Worm (Caenorhabditis elegans) whole organism, L3 larva: ENCODE data around the gene fbxa-80.
A peak's percentile ranks its signal among the peaks of the same experiment; 100 is the strongest.

ENCODE experiments used
- R02D3.7 ChIP-seq: fragments of 150-350 bp; optimal IDR thresholded peaks from 2 replicates; lab custom pipeline; 2014; ENCODE audit warnings: missing biosample characterization, missing genetic modification characterization
- ZK546.5 ChIP-seq: sonication (generic microtip); optimal IDR thresholded peaks from 2 replicates; lab custom pipeline; 2017; ENCODE audit warnings: missing biosample characterization, missing genetic modification characterization
- aly-2 ChIP-seq: fragments of 150-350 bp; optimal IDR thresholded peaks from 2 replicates; lab custom pipeline; 2014; ENCODE audit warnings: missing biosample characterization, missing genetic modification characterization
- ceh-28 ChIP-seq: fragments of 150-350 bp; optimal IDR thresholded peaks from 2 replicates; lab custom pipeline; 2014; ENCODE audit warnings: missing biosample characterization, missing genetic modification reagents, missing genetic modification characterization
- ceh-9 ChIP-seq: sonication (generic microtip); optimal IDR thresholded peaks from 2 replicates; lab custom pipeline; 2018; ENCODE audit warnings: missing biosample characterization, missing genetic modification characterization
- daf-12 ChIP-seq: fragments of 150-350 bp; optimal IDR thresholded peaks from 2 replicates; lab custom pipeline; 2014; ENCODE audit warnings: missing biosample characterization, missing genetic modification reagents, missing genetic modification characterization
- egl-27 ChIP-seq: sonication (generic microtip); optimal IDR thresholded peaks from 4 replicates; lab custom pipeline; 2017; ENCODE audit warnings: missing biosample characterization, missing genetic modification reagents, missing genetic modification characterization
- elt-1 ChIP-seq: fragments of 150-350 bp; optimal IDR thresholded peaks from 2 replicates; lab custom pipeline; 2014; ENCODE audit warnings: missing biosample characterization, missing genetic modification characterization
- elt-2 ChIP-seq: sonication (generic microtip); optimal IDR thresholded peaks from 2 replicates; lab custom pipeline; 2016; ENCODE audit warnings: missing genetic modification reagents, mild to moderate bottlenecking, missing genetic modification characterization, missing compliant biosample characterization
- elt-3 ChIP-seq, 3 experiments: fragments of 150-350 bp in 1 of 3; sonication (generic microtip) in 2 of 3; optimal IDR thresholded peaks; 2 replicates in 2 of 3; 4 replicates in 1 of 3; lab custom pipeline; 2014 to 2017; ENCODE audit warnings: missing biosample characterization in 3 of 3, missing genetic modification characterization in 3 of 3
- eor-1 ChIP-seq, 2 experiments: fragments of 150-350 bp; optimal IDR thresholded peaks; 2 replicates each; lab custom pipeline; 2014 to 2018; ENCODE audit warnings: missing biosample characterization in 2 of 2, missing genetic modification characterization in 2 of 2
- fkh-10 ChIP-seq: sonication (generic microtip); optimal IDR thresholded peaks from 2 replicates; lab custom pipeline; 2017; ENCODE audit warnings: missing biosample characterization, missing genetic modification reagents, missing genetic modification characterization
- fkh-2 ChIP-seq: fragments of 150-350 bp; optimal IDR thresholded peaks from 2 replicates; lab custom pipeline; 2014; ENCODE audit warnings: missing biosample characterization, missing genetic modification reagents, missing genetic modification characterization
- fos-1 ChIP-seq: fragments of 150-350 bp; optimal IDR thresholded peaks from 2 replicates; lab custom pipeline; 2014; ENCODE audit warnings: missing biosample characterization, missing genetic modification characterization
- hmg-11 ChIP-seq: sonication (generic microtip); optimal IDR thresholded peaks from 2 replicates; lab custom pipeline; 2016; ENCODE audit warnings: missing genetic modification characterization, missing compliant biosample characterization
- lin-15B ChIP-seq: fragments of 150-350 bp; optimal IDR thresholded peaks from 2 replicates; lab custom pipeline; 2014; ENCODE audit warnings: missing biosample characterization, missing genetic modification characterization
- lin-39 ChIP-seq: fragments of 150-350 bp; optimal IDR thresholded peaks from 2 replicates; lab custom pipeline; 2018; ENCODE audit warnings: missing biosample characterization, missing genetic modification reagents, missing genetic modification characterization
- lsy-12 ChIP-seq: sonication (generic microtip); optimal IDR thresholded peaks from 2 replicates; lab custom pipeline; 2016; ENCODE audit warnings: mild to moderate bottlenecking, missing genetic modification characterization, missing compliant biosample characterization
- mdl-1 ChIP-seq: fragments of 150-350 bp; optimal IDR thresholded peaks from 2 replicates; lab custom pipeline; 2014; ENCODE audit warnings: missing biosample characterization, missing genetic modification characterization
- nfya-1 ChIP-seq: sonication (generic microtip); optimal IDR thresholded peaks from 2 replicates; lab custom pipeline; 2017; ENCODE audit warnings: missing genetic modification characterization, mild to moderate bottlenecking, missing compliant biosample characterization, antibody characterized with exemption, moderate library complexity; ENCODE audit not compliant: insufficient read depth
- nhr-11 ChIP-seq: fragments of 150-350 bp; optimal IDR thresholded peaks from 2 replicates; lab custom pipeline; 2014; ENCODE audit warnings: missing biosample characterization, missing genetic modification characterization
- nhr-23 ChIP-seq: fragments of 150-350 bp; optimal IDR thresholded peaks from 2 replicates; lab custom pipeline; 2014; ENCODE audit warnings: missing biosample characterization, missing genetic modification reagents, missing genetic modification characterization
- nhr-43 ChIP-seq: sonication (generic microtip); optimal IDR thresholded peaks from 2 replicates; lab custom pipeline; 2016; ENCODE audit warnings: mild to moderate bottlenecking, missing genetic modification characterization, missing compliant biosample characterization; ENCODE audit not compliant: poor library complexity, severe bottlenecking
- nhr-67 ChIP-seq: fragments of 150-350 bp; optimal IDR thresholded peaks from 2 replicates; lab custom pipeline; 2014; ENCODE audit warnings: missing biosample characterization, missing genetic modification characterization
- nhr-76 ChIP-seq: fragments of 150-350 bp; sonication (generic microtip); optimal IDR thresholded peaks from 5 replicates; lab custom pipeline; 2014; ENCODE audit warnings: missing biosample characterization, missing genetic modification characterization
- pha-4 ChIP-seq: fragments of 150-350 bp; optimal IDR thresholded peaks from 2 replicates; lab custom pipeline; 2014; ENCODE audit warnings: missing biosample characterization, missing genetic modification reagents, missing genetic modification characterization
- pqm-1 ChIP-seq: fragments of 150-350 bp; optimal IDR thresholded peaks from 2 replicates; lab custom pipeline; 2017; ENCODE audit warnings: missing biosample characterization, missing genetic modification characterization, inconsistent platforms
- tbx-2 ChIP-seq: sonication (generic microtip); optimal IDR thresholded peaks from 2 replicates; lab custom pipeline; 2016; ENCODE audit warnings: mild to moderate bottlenecking, missing genetic modification characterization, missing compliant biosample characterization
- unc-39 ChIP-seq: sonication (generic microtip); optimal IDR thresholded peaks from 4 replicates; lab custom pipeline; 2017; ENCODE audit warnings: missing biosample characterization, missing genetic modification characterization
- unc-62 ChIP-seq: fragments of 150-350 bp; sonication (generic microtip); optimal IDR thresholded peaks from 4 replicates; lab custom pipeline; 2014; ENCODE audit warnings: missing biosample characterization, missing genetic modification reagents, missing genetic modification characterization
- ztf-11 ChIP-seq: fragments of 150-350 bp; optimal IDR thresholded peaks from 2 replicates; lab custom pipeline; 2014; ENCODE audit warnings: missing biosample characterization, missing genetic modification characterization
- ztf-4 ChIP-seq: fragments of 150-350 bp; optimal IDR thresholded peaks from 2 replicates; lab custom pipeline; 2014; ENCODE audit warnings: missing biosample characterization, missing genetic modification characterization

Gene fbxa-80

DNA sequence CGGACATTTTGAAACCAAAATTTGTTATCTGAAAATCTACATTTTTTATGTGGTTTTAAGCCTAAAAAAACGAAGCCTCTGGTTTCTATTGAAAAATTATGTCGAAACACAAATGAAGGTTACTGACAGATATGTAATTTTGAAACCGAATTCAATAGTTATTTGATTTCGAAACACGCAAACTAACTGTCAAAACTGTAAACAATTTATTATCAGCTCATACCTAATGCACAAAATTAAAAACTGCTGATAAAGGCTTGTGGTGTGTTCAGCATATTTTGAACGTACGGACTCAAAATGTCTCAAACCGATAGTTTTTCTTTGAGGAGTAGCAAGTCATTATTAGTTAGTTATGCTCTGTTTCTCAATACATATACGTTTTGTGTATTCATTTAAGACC, 27.5 kb upstream of the fbxa-80 start, which contains the start of gene fbxa-26:
fbxa-26 (minus strand) TSS at position 35 of the 400 bp plus-strand sequence.
- peak; percentile 67 for TF ChIP-seq elt-2 (tag; lab: Kevin White, UChicago)
- TF ChIP-seq nfya-1 (tag; lab: Kevin White, UChicago), result no peak
- no peak for TF ChIP-seq nhr-76 (tag; lab: Kevin White, UChicago)
- no peak for TF ChIP-seq unc-39
- TF ChIP-seq pha-4, result peak; percentile 20
- no peak for TF ChIP-seq mdl-1

DNA sequence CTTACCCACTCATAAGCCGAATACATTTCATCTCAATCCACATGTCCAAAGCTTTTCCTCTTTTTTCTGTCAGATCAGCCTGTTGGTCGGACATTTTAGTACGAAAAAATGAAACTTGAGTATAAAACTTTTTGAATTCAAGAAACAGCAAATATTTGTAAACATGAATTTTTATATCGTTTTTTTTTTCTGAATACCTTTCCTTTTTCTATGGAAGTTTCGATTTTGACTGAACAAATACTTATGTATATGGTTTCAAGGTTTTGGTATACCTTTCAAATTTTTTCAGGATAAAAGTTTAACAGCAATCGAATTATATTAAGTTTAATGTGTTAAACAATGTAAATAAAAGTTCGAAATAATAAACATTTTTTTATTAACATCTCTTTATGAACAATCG, 25.2 kb upstream of the fbxa-80 start, which contains the start of gene fbxa-5:
fbxa-5 (minus strand) TSS at position 101 of the 400 bp plus-strand sequence.
- no peak for TF ChIP-seq mdl-1

DNA sequence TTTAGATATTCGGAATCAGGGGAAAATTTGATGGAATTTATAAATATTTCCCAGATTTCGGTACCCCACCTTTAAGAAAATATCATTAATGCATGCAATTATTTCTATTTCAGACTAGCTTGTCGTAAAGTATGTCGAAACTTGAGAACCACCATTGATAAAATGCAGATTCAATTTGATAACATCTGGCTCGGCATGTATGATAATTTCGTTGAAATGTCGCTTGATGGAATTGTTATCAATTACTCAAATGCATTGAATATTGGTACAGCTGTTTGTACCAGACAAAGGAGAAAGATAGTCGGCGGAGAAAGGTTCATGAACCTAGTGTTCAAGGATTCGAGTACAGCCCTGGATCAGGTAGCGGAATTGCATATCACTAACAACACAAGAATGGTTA, 16.9 kb upstream of the fbxa-80 start, which contains the start of gene Y82E9BL.19:
Y82E9BL.19 (plus strand) TSS at position 123 of the 400 bp plus-strand sequence.
- no peak for TF ChIP-seq lin-15B (tag; lab: Kevin White, UChicago)
- peak; percentile 68 for TF ChIP-seq elt-2 (tag; lab: Kevin White, UChicago)
- TF ChIP-seq, all 47 proteins: peak for 1

DNA sequence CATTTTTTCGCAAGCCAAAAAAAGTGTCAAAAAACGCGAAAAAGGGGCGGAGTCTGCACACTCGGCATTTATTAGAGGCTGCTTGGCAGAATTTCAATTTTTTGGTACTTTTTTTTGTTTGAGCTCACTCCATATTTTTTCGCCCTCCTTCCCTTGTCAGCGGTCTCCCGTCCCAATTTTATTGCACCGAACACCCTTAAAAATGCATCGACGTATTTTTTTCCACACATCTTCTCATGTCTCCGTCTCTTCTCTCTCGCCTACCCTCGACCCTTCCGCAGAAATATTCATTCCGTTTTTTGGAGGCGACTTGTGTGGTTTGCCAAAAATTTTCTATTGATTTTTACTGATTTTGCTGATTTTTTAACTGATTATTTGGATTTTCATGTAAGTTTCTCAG, 11.5 kb upstream of the fbxa-80 start, which contains the start of gene Y82E9BL.18:
Y82E9BL.18 (plus strand) TSS at position 301 of the 400 bp plus-strand sequence.
- TF ChIP-seq nhr-11 (tag; lab: Kevin White, UChicago) (no peak), fkh-10 (no peak), tbx-2 (tag; lab: Kevin White, UChicago) (no peak), nhr-67 (tag; lab: Kevin White, UChicago) (no peak), lsy-12 (no peak), nfya-1 (tag; lab: Kevin White, UChicago) (no peak), nhr-43 (tag; lab: Kevin White, UChicago) (no peak), ceh-28 (tag; lab: Kevin White, UChicago) (no peak), aly-2 (tag; lab: Kevin White, UChicago) (no peak), eor-1 (tag; optimal IDR thresholded peaks at IDR 0.05; lab: Kevin White, UChicago) (no peak), lin-39 (tag; lab: Kevin White, UChicago) (no peak), egl-27 (tag; lab: Kevin White, UChicago) (no peak), daf-12 (tag; lab: Kevin White, UChicago) (no peak), fos-1 (tag; lab: Kevin White, UChicago) (no peak), elt-3 (tag; optimal IDR thresholded peaks at IDR 0.05; lab: Kevin White, UChicago) (no peak)

DNA sequence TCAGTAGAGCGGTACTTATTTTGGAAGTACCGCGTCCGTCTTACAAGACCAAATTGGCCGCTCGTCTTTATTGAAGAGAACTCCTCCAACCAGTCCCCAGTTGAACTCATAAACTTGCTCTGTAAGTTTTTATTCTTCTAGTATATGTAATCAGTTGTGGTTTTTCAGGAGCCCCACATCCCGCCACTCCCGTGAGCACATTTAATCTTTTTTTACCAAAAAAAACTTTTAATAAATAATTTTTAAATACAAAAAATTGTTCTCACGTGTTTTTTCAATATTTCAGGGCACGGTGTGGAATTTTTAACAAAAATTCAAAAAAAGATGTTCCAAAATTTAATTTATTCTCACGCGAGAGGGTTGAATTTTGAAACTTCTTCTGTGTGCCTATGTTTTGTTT, 9.5 kb upstream of the fbxa-80 start, which contains the start of gene fbxa-14:
fbxa-14 (minus strand) TSS at position 101 of the 400 bp plus-strand sequence.
- no peak for TF ChIP-seq nhr-11 (tag; lab: Kevin White, UChicago)
- no peak for TF ChIP-seq hmg-11
- no peak for TF ChIP-seq egl-27 (tag; lab: Kevin White, UChicago)

DNA sequence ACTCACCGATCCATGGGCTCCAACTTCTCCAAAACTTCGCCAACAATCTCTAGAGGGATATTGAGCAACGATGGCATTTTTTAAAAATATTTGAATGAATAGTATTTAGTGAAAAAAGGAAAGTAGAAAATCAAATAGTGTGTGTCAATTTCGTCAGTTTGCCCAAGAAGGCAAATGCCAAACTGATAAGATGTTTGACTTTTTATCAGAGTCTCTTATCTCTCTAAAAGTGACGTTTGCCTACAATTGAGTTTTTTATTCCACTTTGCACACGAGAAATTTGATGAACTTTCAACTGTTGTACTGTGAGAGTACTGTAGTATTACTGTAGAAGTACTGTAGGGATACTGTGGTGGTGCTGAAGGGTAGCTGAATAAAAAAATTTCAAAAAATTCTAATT, 8.5 kb upstream of the fbxa-80 start:
- no peak for TF ChIP-seq unc-62 (GFP tag; lab: Kevin White, UChicago)
- TF ChIP-seq elt-2 (tag; lab: Kevin White, UChicago), result peak; percentile 94
- TF ChIP-seq fkh-10, result no peak
- TF ChIP-seq ztf-4 (tag; lab: Kevin White, UChicago), result no peak
- TF ChIP-seq lsy-12, result no peak
- TF ChIP-seq lin-39 (tag; lab: Kevin White, UChicago), result no peak
- TF ChIP-seq eor-1 (tag; optimal IDR thresholded peaks at IDR 0.05; lab: Kevin White, UChicago), result no peak
- peak; percentile 81 for TF ChIP-seq pqm-1
- no peak for TF ChIP-seq R02D3.7 (tag; lab: Kevin White, UChicago)
- TF ChIP-seq ZK546.5 (tag; lab: Kevin White, UChicago), result no peak

DNA sequence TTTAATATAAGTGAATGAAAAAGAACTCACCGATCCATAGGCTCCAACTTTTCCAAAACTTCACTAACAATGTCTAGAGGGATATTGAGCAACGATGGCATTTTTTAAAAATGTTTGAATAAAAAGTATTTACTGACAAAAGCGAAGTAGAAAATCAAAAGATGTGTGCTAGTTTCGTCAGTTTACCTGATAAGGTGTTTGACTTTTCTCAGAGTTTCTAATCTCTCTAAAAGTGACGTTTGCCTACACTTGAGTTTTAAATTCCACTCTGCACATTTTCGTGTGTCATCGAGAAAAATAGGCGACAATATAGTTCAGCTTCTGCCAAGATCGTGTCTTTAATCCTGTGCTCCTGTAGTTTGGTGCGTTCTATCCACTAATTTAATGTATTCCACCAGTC, 6.6 kb upstream of the fbxa-80 start, which contains the start of gene fbxa-15:
fbxa-15 (minus strand) TSS at position 101 of the 400 bp plus-strand sequence.
- TF ChIP-seq ceh-9 (tag; lab: Kevin White, UChicago) (no peak), nhr-23 (tag; lab: Kevin White, UChicago) (no peak), elt-1 (tag; lab: Kevin White, UChicago) (no peak), elt-2 (tag; lab: Kevin White, UChicago) (peak; percentile 9), nhr-67 (tag; lab: Kevin White, UChicago) (no peak), elt-3 (tag; optimal IDR thresholded peaks at IDR 0.05; lab: Kevin White, UChicago) (no peak), fkh-2 (no peak), pqm-1 (peak; percentile 1), ztf-11 (no peak), ztf-4 (tag; lab: Kevin White, UChicago) (no peak), nhr-43 (tag; lab: Kevin White, UChicago) (no peak)
